Fruit fly (Drosophila melanogaster): ENCODE results near the gene CG5890.

dm6 chr3R:25854825-25855224 lies 1.1 kb upstream of the CG5890 start:
- TF ChIP-seq fd96Cb (tag; optimal IDR thresholded peaks at IDR 0.05) (no peak), CG3726 (GFP tag; IDR thresholded peaks at IDR 0.05) (no peak), CG15601 (tag; optimal IDR thresholded peaks at IDR 0.05) (no peak), CG43689 (GFP tag; IDR thresholded peaks at IDR 0.05) (no peak), usp (GFP tag; optimal IDR thresholded peaks at IDR 0.05) (no peak), gcm2 (GFP tag; optimal IDR thresholded peaks at IDR 0.05) (no peak), Bteb2 (GFP tag; optimal IDR thresholded peaks at IDR 0.05) (no peak), h (optimal IDR thresholded peaks at IDR 0.05) (no peak)
